Worm (Caenorhabditis elegans): ENCODE measurements around the gene aqp-1.

DNA sequence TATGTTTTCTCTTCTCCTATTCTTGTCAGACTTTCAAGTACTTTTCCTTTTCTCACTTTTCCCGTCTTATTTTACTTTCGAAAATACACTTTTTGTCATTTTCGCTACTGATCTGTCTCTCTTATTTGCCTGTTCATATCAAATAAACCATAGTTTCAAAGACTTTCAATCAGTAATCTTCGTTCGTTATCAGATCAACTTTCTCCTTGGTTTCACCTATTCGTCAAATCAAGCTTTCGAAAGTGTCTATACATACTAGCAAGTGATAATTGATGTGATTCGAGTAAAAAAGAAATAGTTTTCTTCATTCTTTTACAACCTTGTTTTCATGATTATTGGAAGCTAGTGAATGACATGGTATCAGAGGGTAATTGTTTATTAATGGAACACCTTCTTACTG, 4.6 kb upstream of the aqp-1 start:
- TF ChIP-seq lin-39 (tag; optimal IDR thresholded peaks at IDR 0.05) (no peak), fkh-2 (tag; optimal IDR thresholded peaks at IDR 0.05) (no peak), nhr-77 (tag; optimal IDR thresholded peaks at IDR 0.05) (no peak), fos-1 (tag; optimal IDR thresholded peaks at IDR 0.05) (no peak)

Data from whole organism, L3 larva.